Worm (Caenorhabditis elegans) whole organism, L4 larva: ENCODE results near the gene F07C6.6.

Experiments used
- D1046.2 ChIP-seq: fragments of 200-800 bp; sonication (Bioruptor generic); IDR thresholded peaks from 2 replicates; pipeline ENCODE4 v1.3.6; 2022; ENCODE audit warnings: missing genetic modification characterization, missing compliant biosample characterization
- F26F4.8 ChIP-seq: fragments of 200-800 bp; sonication (Bioruptor generic); conservative IDR thresholded peaks from 2 replicates; pipeline ENCODE4 v1.3.6; 2022; ENCODE audit warnings: missing genetic modification characterization, missing compliant biosample characterization
- F37D6.2 ChIP-seq: sonication (generic microtip); optimal IDR thresholded peaks from 2 replicates; lab custom pipeline; 2016; ENCODE audit warnings: mild to moderate bottlenecking, missing genetic modification characterization, missing compliant biosample characterization
- F44E2.7 ChIP-seq: fragments of 200-800 bp; sonication (Bioruptor generic); IDR thresholded peaks from 2 replicates; pipeline ENCODE4 v2.1.2; 2022; ENCODE audit warnings: missing genetic modification characterization, missing compliant biosample characterization
- T20F7.1 ChIP-seq: fragments of 200-800 bp; sonication (Bioruptor generic); optimal IDR thresholded peaks from 2 replicates; lab custom pipeline; 2018; ENCODE audit warnings: mild to moderate bottlenecking, missing genetic modification characterization, missing compliant biosample characterization
- Y105C5A.15 ChIP-seq: fragments of 200-800 bp; sonication (Bioruptor generic); IDR thresholded peaks from 2 replicates; pipeline ENCODE4 v1.3.6; 2022; ENCODE audit warnings: missing genetic modification characterization, missing compliant biosample characterization
- ZK337.2 ChIP-seq: fragments of 200-800 bp; sonication (Bioruptor generic); IDR thresholded peaks from 2 replicates; pipeline ENCODE4 v1.3.6; 2022; ENCODE audit warnings: missing genetic modification reagents, missing genetic modification characterization, missing compliant biosample characterization
- aly-2 ChIP-seq: sonication (generic microtip); optimal IDR thresholded peaks from 2 replicates; lab custom pipeline; 2018; ENCODE audit warnings: missing biosample characterization, missing genetic modification characterization
- arid-1 ChIP-seq: fragments of 200-800 bp; sonication (Bioruptor generic); conservative IDR thresholded peaks from 2 replicates; pipeline ENCODE4 v1.3.6; 2022; ENCODE audit warnings: missing genetic modification reagents, missing genetic modification characterization, missing compliant biosample characterization
- ceh-44 ChIP-seq: fragments of 200-800 bp; sonication (Bioruptor generic); IDR thresholded peaks from 2 replicates; pipeline ENCODE4 v1.3.6; 2022; ENCODE audit warnings: missing genetic modification reagents, missing genetic modification characterization, missing compliant biosample characterization
- ctbp-1 ChIP-seq: fragments of 200-800 bp; sonication (Bioruptor generic); IDR thresholded peaks from 2 replicates; pipeline ENCODE4 v1.3.6; 2022; ENCODE audit warnings: missing genetic modification reagents, missing genetic modification characterization, missing compliant biosample characterization
- daf-12 ChIP-seq: fragments of 150-350 bp; optimal IDR thresholded peaks from 2 replicates; lab custom pipeline; 2014; ENCODE audit warnings: missing biosample characterization, missing genetic modification reagents, missing genetic modification characterization
- dmd-8 ChIP-seq: fragments of 200-800 bp; sonication (Bioruptor generic); IDR thresholded peaks from 2 replicates; pipeline ENCODE4 v1.3.6; 2022; ENCODE audit warnings: missing genetic modification characterization, missing compliant biosample characterization
- egl-27 ChIP-seq: sonication (generic microtip); optimal IDR thresholded peaks from 3 replicates; lab custom pipeline; 2017; ENCODE audit warnings: missing biosample characterization, missing genetic modification reagents, missing genetic modification characterization
- egl-43 ChIP-seq: fragments of 200-800 bp; sonication (Bioruptor generic); IDR thresholded peaks from 2 replicates; pipeline ENCODE4 v1.3.6; 2022; ENCODE audit warnings: missing genetic modification reagents, missing genetic modification characterization, missing compliant biosample characterization
- fkh-10 ChIP-seq: fragments of 150-350 bp; optimal IDR thresholded peaks from 2 replicates; lab custom pipeline; 2014; ENCODE audit warnings: missing biosample characterization, missing genetic modification reagents, missing genetic modification characterization
- fos-1 ChIP-seq: fragments of 150-350 bp; optimal IDR thresholded peaks from 2 replicates; lab custom pipeline; 2014; ENCODE audit warnings: missing biosample characterization, missing genetic modification characterization
- gei-8 ChIP-seq: fragments of 200-800 bp; sonication (Bioruptor generic); optimal IDR thresholded peaks from 2 replicates; lab custom pipeline; 2018; ENCODE audit warnings: mild to moderate bottlenecking, missing genetic modification characterization, missing compliant biosample characterization
- hlh-30 ChIP-seq: sonication (generic microtip); optimal IDR thresholded peaks from 2 replicates; lab custom pipeline; 2017; ENCODE audit warnings: antibody characterized with exemption, mild to moderate bottlenecking, missing genetic modification characterization, missing compliant biosample characterization; ENCODE audit not compliant: insufficient read depth
- hmg-1.1 ChIP-seq: fragments of 200-800 bp; sonication (Bioruptor generic); IDR thresholded peaks from 2 replicates; pipeline ENCODE4 v1.3.6; 2022; ENCODE audit warnings: missing genetic modification reagents, missing genetic modification characterization, missing compliant biosample characterization
- lin-13 ChIP-seq: fragments of 150-350 bp; optimal IDR thresholded peaks from 2 replicates; lab custom pipeline; 2014; ENCODE audit warnings: missing biosample characterization, missing genetic modification reagents, missing genetic modification characterization
- lin-15B ChIP-seq: fragments of 150-350 bp; sonication (generic microtip); optimal IDR thresholded peaks from 3 replicates; lab custom pipeline; 2014; ENCODE audit warnings: missing biosample characterization, missing genetic modification characterization
- lin-29 ChIP-seq: fragments of 200-800 bp; sonication (Bioruptor generic); IDR thresholded peaks from 2 replicates; pipeline ENCODE4 v1.3.6; 2022; ENCODE audit warnings: missing genetic modification reagents, missing genetic modification characterization, missing compliant biosample characterization
- lsy-2 ChIP-seq, 2 experiments: fragments of 150-350 bp in 1 of 2; sonication (generic microtip) in 1 of 2; optimal IDR thresholded peaks; 2 replicates each; lab custom pipeline; 2014 to 2017; ENCODE audit warnings: missing biosample characterization in 2 of 2, missing genetic modification characterization in 2 of 2
- madf-5 ChIP-seq, 2 experiments: fragments of 200-800 bp; sonication (Bioruptor generic); IDR thresholded peaks; 2 replicates each; pipeline ENCODE4 v1.3.6; 2022; ENCODE audit warnings: missing compliant biosample characterization in 2 of 2, missing genetic modification characterization in 2 of 2
- madf-9 ChIP-seq: fragments of 200-800 bp; sonication (Bioruptor generic); conservative IDR thresholded peaks from 2 replicates; pipeline ENCODE4 v1.3.6; 2022; ENCODE audit warnings: missing genetic modification reagents, missing genetic modification characterization, missing compliant biosample characterization
- mdl-1 ChIP-seq, 2 experiments: fragments of 150-350 bp in 1 of 2; sonication (generic microtip) in 1 of 2; optimal IDR thresholded peaks; 2 replicates each; lab custom pipeline; 2014 to 2017; ENCODE audit warnings: missing biosample characterization in 2 of 2, missing genetic modification characterization in 2 of 2
- mdt-29 ChIP-seq: fragments of 200-800 bp; sonication (Bioruptor generic); IDR thresholded peaks from 2 replicates; pipeline ENCODE4 v1.3.6; 2022; ENCODE audit warnings: missing genetic modification reagents, missing genetic modification characterization, missing compliant biosample characterization
- mes-2 ChIP-seq: sonication (generic microtip); optimal IDR thresholded peaks from 2 replicates; lab custom pipeline; 2016; ENCODE audit warnings: missing genotype, mild to moderate bottlenecking, missing genetic modification characterization, missing compliant biosample characterization; ENCODE audit not compliant: poor library complexity, severe bottlenecking
- nhr-10 ChIP-seq: fragments of 150-350 bp; optimal IDR thresholded peaks from 2 replicates; lab custom pipeline; 2014; ENCODE audit warnings: missing biosample characterization, missing genetic modification characterization
- nhr-11 ChIP-seq: fragments of 150-350 bp; optimal IDR thresholded peaks from 2 replicates; lab custom pipeline; 2014; ENCODE audit warnings: missing biosample characterization, missing genetic modification characterization
- nhr-42 ChIP-seq: fragments of 200-800 bp; sonication (Bioruptor generic); IDR thresholded peaks from 2 replicates; pipeline ENCODE4 v1.3.6; 2022; ENCODE audit warnings: missing genetic modification characterization, missing compliant biosample characterization
- set-16 ChIP-seq: fragments of 200-800 bp; sonication (Bioruptor generic); IDR thresholded peaks from 2 replicates; pipeline ENCODE4 v1.3.6; 2022; ENCODE audit warnings: missing genetic modification reagents, missing genetic modification characterization, missing compliant biosample characterization
- skn-1 ChIP-seq: fragments of 150-350 bp; optimal IDR thresholded peaks from 2 replicates; lab custom pipeline; 2014; ENCODE audit warnings: missing biosample characterization, missing genetic modification characterization
- snpc-1.2 ChIP-seq: fragments of 200-800 bp; sonication (Bioruptor generic); IDR thresholded peaks from 2 replicates; pipeline ENCODE4 v1.3.6; 2022; ENCODE audit warnings: missing genetic modification reagents, missing genetic modification characterization, missing compliant biosample characterization
- snpc-4 ChIP-seq: fragments of 150-350 bp; optimal IDR thresholded peaks from 2 replicates; lab custom pipeline; 2014; ENCODE audit warnings: missing biosample characterization, missing genetic modification characterization
- spr-3 ChIP-seq: fragments of 200-800 bp; sonication (Bioruptor generic); optimal IDR thresholded peaks from 2 replicates; lab custom pipeline; 2018; ENCODE audit warnings: mild to moderate bottlenecking, missing genetic modification characterization, missing compliant biosample characterization
- unc-39 ChIP-seq: sonication (generic microtip); optimal IDR thresholded peaks from 2 replicates; lab custom pipeline; 2017; ENCODE audit warnings: missing biosample characterization, missing genetic modification characterization
- unc-62 ChIP-seq, 3 experiments: fragments of 150-350 bp in 1 of 3; sonication (generic microtip); optimal IDR thresholded peaks in 2 of 3; peaks in 1 of 3; 1 replicate in 1 of 3; 2 replicates in 2 of 3; lab custom pipeline; 2014 to 2017; ENCODE audit warnings: missing biosample characterization in 3 of 3, missing genetic modification characterization in 3 of 3, missing genetic modification reagents in 3 of 3, missing genotype in 1 of 3
- zfp-2 ChIP-seq: sonication (generic microtip); optimal IDR thresholded peaks from 2 replicates; lab custom pipeline; 2016; ENCODE audit warnings: mild to moderate bottlenecking, missing genetic modification characterization, missing compliant biosample characterization
- ztf-11 ChIP-seq: fragments of 150-350 bp; optimal IDR thresholded peaks from 2 replicates; lab custom pipeline; 2014; ENCODE audit warnings: missing biosample characterization, missing genetic modification characterization

The F07C6.6 gene

ce11 chrIV:12792494-12792893 is at the start of gene F07C6.6:
F07C6.6 (plus strand) TSS chrIV:12792794.
- TF ChIP-seq unc-62 (GFP tag; optimal IDR thresholded peaks at IDR 0.05 in 1 of 2; lab: Kevin White, UChicago) = no peak
- TF ChIP-seq unc-62 (tag; optimal IDR thresholded peaks at IDR 0.05; lab: Kevin White, UChicago) = no peak
- no peak for TF ChIP-seq hmg-1.1 (GFP tag; lab: Robert Waterston, UW)
- TF ChIP-seq F37D6.2 (tag; lab: Kevin White, UChicago) = no peak
- no peak for TF ChIP-seq ctbp-1 (GFP tag; lab: Robert Waterston, UW)
- no peak for TF ChIP-seq mes-2 (tag; lab: Kevin White, UChicago)
- TF ChIP-seq dmd-8 (GFP tag; lab: Robert Waterston, UW) = no peak
- TF ChIP-seq egl-43 (GFP tag; lab: Robert Waterston, UW) = no peak
- no peak for TF ChIP-seq F26F4.8 (GFP tag; lab: Robert Waterston, UW)
- no peak for TF ChIP-seq gei-8
- TF ChIP-seq daf-12 (tag; lab: Kevin White, UChicago) = no peak
- no peak for TF ChIP-seq snpc-4 (tag; lab: Kevin White, UChicago)

- TF ChIP-seq nhr-42 (GFP tag; lab: Robert Waterston, UW) = 0 out of 2 replicates have a peak, but pooled peaks have one; percentile 33
- TF ChIP-seq zfp-2 (tag; lab: Kevin White, UChicago) = no peak
- TF ChIP-seq egl-43 (GFP tag; lab: Robert Waterston, UW) = 0 out of 2 replicates have a peak, but pooled peaks have one; percentile 38
- TF ChIP-seq fos-1 (tag; lab: Kevin White, UChicago) = no peak
- TF ChIP-seq lin-15B (tag; lab: Kevin White, UChicago) = no peak
- no peak for TF ChIP-seq arid-1 (GFP tag; lab: Robert Waterston, UW)
- no peak for TF ChIP-seq T20F7.1 (GFP tag; lab: Kevin White, UChicago)
- no peak for TF ChIP-seq Y105C5A.15 (GFP tag; lab: Robert Waterston, UW)
- TF ChIP-seq unc-39 (tag; lab: Kevin White, UChicago) = no peak
- TF ChIP-seq mdl-1 (tag; optimal IDR thresholded peaks at IDR 0.05; lab: Kevin White, UChicago) = no peak
- TF ChIP-seq ceh-44 (GFP tag; lab: Robert Waterston, UW) = no peak
- TF ChIP-seq ctbp-1 (GFP tag; lab: Robert Waterston, UW) = no peak
- no peak for TF ChIP-seq ztf-11 (tag; lab: Kevin White, UChicago)
- TF ChIP-seq skn-1 (tag; lab: Kevin White, UChicago) = no peak
- TF ChIP-seq egl-27 (tag; lab: Kevin White, UChicago) = no peak
- no peak for TF ChIP-seq lin-13
- TF ChIP-seq snpc-1.2 = no peak
- peak; percentile 90 for TF ChIP-seq set-16 (GFP tag; lab: Robert Waterston, UW)
- no peak for TF ChIP-seq nhr-11 (tag; lab: Kevin White, UChicago)
- no peak for TF ChIP-seq mdt-29 (GFP tag; lab: Robert Waterston, UW)
- TF ChIP-seq madf-9 = 0 out of 2 replicates have a peak, but pooled peaks have one; percentile 11
- TF ChIP-seq F44E2.7 = no peak
- no peak for TF ChIP-seq D1046.2 (GFP tag; lab: Robert Waterston, UW)
- TF ChIP-seq nhr-10 = no peak
- TF ChIP-seq spr-3 = no peak
- TF ChIP-seq madf-5 (GFP tag; IDR thresholded peaks at IDR 0.05; lab: Robert Waterston, UW) = no peak
- TF ChIP-seq hlh-30 (tag; lab: Kevin White, UChicago) = no peak
- no peak for TF ChIP-seq lin-29
- TF ChIP-seq fkh-10 (GFP tag; lab: Kevin White, UChicago) = no peak
- TF ChIP-seq ZK337.2 (GFP tag; lab: Robert Waterston, UW) = no peak
- no peak for TF ChIP-seq mes-2 (tag; lab: Kevin White, UChicago)
- TF ChIP-seq aly-2 (tag; lab: Kevin White, UChicago) = no peak
- no peak for TF ChIP-seq lsy-2 (tag; optimal IDR thresholded peaks at IDR 0.05; lab: Kevin White, UChicago)
- TF ChIP-seq, all 104 proteins: peak for 4
Observed at ce11 chrIV:12743680-12744079, 48.9 kb upstream of the F07C6.6 start.
